Worm (Caenorhabditis elegans): ENCODE measurements around the gene pgap-3.
"Not testable (repeated sequence)": the region's sequence is repeated elsewhere in the genome, so short reads cannot be mapped to it uniquely, and the experiment has no call there.

Gene pgap-3

ce11 chrV:6047818-6048217 is at the start of gene pgap-3:
pgap-3 (minus strand) TSS chrV:6047918.
- no peak for TF ChIP-seq unc-120 (tag; optimal IDR thresholded peaks at IDR 0.05; ENCODE audit: poor library complexity, severe bottlenecking)
- TF ChIP-seq unc-62 (GFP tag; optimal IDR thresholded peaks at IDR 0.05) = no peak
- no peak for TF ChIP-seq elt-3 (tag; optimal IDR thresholded peaks at IDR 0.05)
- no peak for TF ChIP-seq mls-2 (tag; optimal IDR thresholded peaks at IDR 0.05)
- no peak for TF ChIP-seq sem-2 (GFP tag; optimal IDR thresholded peaks at IDR 0.05)
- TF ChIP-seq nhr-2 (tag; optimal IDR thresholded peaks at IDR 0.05) = no peak
- no peak for TF ChIP-seq ceh-83 (GFP tag; optimal IDR thresholded peaks at IDR 0.05)

ce11 chrV:6096559-6097155 is 48.9 kb upstream of the pgap-3 start, which contains the start of gene smut-1:
smut-1 (plus strand) TSS chrV:6097105.
- no peak for TF ChIP-seq unc-62 (GFP tag; optimal IDR thresholded peaks at IDR 0.05)
- no peak for TF ChIP-seq nhr-12 (tag; optimal IDR thresholded peaks at IDR 0.05)
- no peak for TF ChIP-seq sem-2 (GFP tag; optimal IDR thresholded peaks at IDR 0.05)
- TF ChIP-seq ham-2 (GFP tag; optimal IDR thresholded peaks at IDR 0.05) = no peak
- TF ChIP-seq ztf-11 (tag; optimal IDR thresholded peaks at IDR 0.05) = no peak
- no peak for TF ChIP-seq ceh-83 (GFP tag; optimal IDR thresholded peaks at IDR 0.05)
- TF ChIP-seq M03D4.4 (tag; optimal IDR thresholded peaks at IDR 0.05) = no peak
- no peak for TF ChIP-seq ces-1 (GFP tag; optimal IDR thresholded peaks at IDR 0.05)
- no peak for TF ChIP-seq elt-3 (tag; optimal IDR thresholded peaks at IDR 0.05)
- no peak for TF ChIP-seq lin-32 (GFP tag; optimal IDR thresholded peaks at IDR 0.05)
- TF ChIP-seq ceh-39 (tag; optimal IDR thresholded peaks at IDR 0.05) = no peak
- no peak for TF ChIP-seq elt-1 (tag; optimal IDR thresholded peaks at IDR 0.05; ENCODE audit: borderline replicate concordance, insufficient read depth)
- TF ChIP-seq unc-120 (tag; optimal IDR thresholded peaks at IDR 0.05; ENCODE audit: poor library complexity, severe bottlenecking) = no peak
- no peak for TF ChIP-seq cnd-1 (tag; optimal IDR thresholded peaks at IDR 0.05)
- TF ChIP-seq drap-1 (GFP tag; optimal IDR thresholded peaks at IDR 0.05) = no peak
- TF ChIP-seq ceh-43 (GFP tag; optimal IDR thresholded peaks at IDR 0.05) = no peak

ce11 chrV:6095829-6096228 is 48.1 kb upstream of the pgap-3 start, which contains the start of gene Y38A10A.7:
Y38A10A.7 (plus strand) TSS chrV:6096197.
- TF ChIP-seq nhr-28 (tag; optimal IDR thresholded peaks at IDR 0.05) (no peak), unc-62 (GFP tag; optimal IDR thresholded peaks at IDR 0.05) (no peak), ham-2 (GFP tag; optimal IDR thresholded peaks at IDR 0.05) (no peak), lin-13 (tag; optimal IDR thresholded peaks at IDR 0.05) (no peak), hlh-1 (tag; optimal IDR thresholded peaks at IDR 0.05) (no peak), mls-2 (tag; optimal IDR thresholded peaks at IDR 0.05) (no peak), ceh-39 (tag; optimal IDR thresholded peaks at IDR 0.05) (no peak), sem-2 (GFP tag; optimal IDR thresholded peaks at IDR 0.05) (no peak), M03D4.4 (tag; optimal IDR thresholded peaks at IDR 0.05) (no peak), bed-3 (GFP tag; optimal IDR thresholded peaks at IDR 0.05) (no peak), unc-39 (tag; optimal IDR thresholded peaks at IDR 0.05) (no peak), pha-4 (tag; optimal IDR thresholded peaks at IDR 0.05) (no peak), mab-5 (tag; optimal IDR thresholded peaks at IDR 0.05) (no peak), sptf-1 (tag; optimal IDR thresholded peaks at IDR 0.05) (no peak), mep-1 (tag; optimal IDR thresholded peaks at IDR 0.05) (no peak)

- not testable (repeated sequence) for TF ChIP-seq mls-2, sptf-1, nhr-2 (tag; optimal IDR thresholded peaks at IDR 0.05)
Measured at ce11 chrV:6069968-6070367, 22.2 kb upstream of the pgap-3 start, which contains the start of gene fbxa-214. fbxa-214 (minus strand) TSS chrV:6070068.

- TF ChIP-seq nhr-237 (tag; optimal IDR thresholded peaks at IDR 0.05) (no peak), zip-8 (tag; optimal IDR thresholded peaks at IDR 0.05) (no peak), nhr-12 (tag; optimal IDR thresholded peaks at IDR 0.05) (no peak), ces-1 (GFP tag; optimal IDR thresholded peaks at IDR 0.05) (no peak), ztf-11 (tag; optimal IDR thresholded peaks at IDR 0.05) (no peak), M03D4.4 (tag; optimal IDR thresholded peaks at IDR 0.05) (no peak), lsy-2 (tag; optimal IDR thresholded peaks at IDR 0.05) (no peak), bed-3 (GFP tag; optimal IDR thresholded peaks at IDR 0.05) (no peak), unc-120 (tag; optimal IDR thresholded peaks at IDR 0.05; ENCODE audit: poor library complexity, severe bottlenecking) (no peak), cnd-1 (tag; optimal IDR thresholded peaks at IDR 0.05) (no peak), sem-2 (GFP tag; optimal IDR thresholded peaks at IDR 0.05) (no peak), elt-1 (tag; optimal IDR thresholded peaks at IDR 0.05; ENCODE audit: borderline replicate concordance, insufficient read depth) (no peak), lin-13 (tag; optimal IDR thresholded peaks at IDR 0.05) (no peak), elt-3 (tag; optimal IDR thresholded peaks at IDR 0.05) (no peak)
Measured at ce11 chrV:6067112-6067511, 19.4 kb upstream of the pgap-3 start, which contains the start of gene srh-10. srh-10 (minus strand) TSS chrV:6067140.
